Fruit fly (Drosophila melanogaster) whole organism, pupa: ENCODE measurements around the gene mthl9.

Experiments
- CG10348 ChIP-seq: fragments of 200-800 bp; sonication (Bioruptor generic); IDR thresholded peaks from 2 replicates; pipeline ENCODE4 v1.3.6; 2022; ENCODE audit warnings: missing biosample characterization, missing genetic modification characterization
- CG12605 ChIP-seq: fragments of 200-800 bp; sonication (Bioruptor generic); IDR thresholded peaks from 2 replicates; pipeline ENCODE4 v1.3.6; 2022; ENCODE audit warnings: missing biosample characterization, missing genetic modification characterization
- CG13204 ChIP-seq: fragments of 200-800 bp; sonication (Bioruptor generic); optimal IDR thresholded peaks from 2 replicates; lab custom pipeline; 2018; ENCODE audit warnings: missing biosample characterization, mild to moderate bottlenecking, missing genetic modification characterization, moderate library complexity
- CG14655 ChIP-seq: fragments of 200-800 bp; sonication (Bioruptor generic); optimal IDR thresholded peaks from 3 replicates; lab custom pipeline; 2017; ENCODE audit warnings: mild to moderate bottlenecking, missing biosample characterization, missing genetic modification reagents, missing genetic modification characterization
- CG15710 ChIP-seq: fragments of 200-800 bp; sonication (Bioruptor generic); optimal IDR thresholded peaks from 2 replicates; lab custom pipeline; 2018; ENCODE audit warnings: missing biosample characterization, mild to moderate bottlenecking, missing genetic modification characterization, moderate library complexity
- CG17806 ChIP-seq: fragments of 200-800 bp; sonication (Bioruptor generic); optimal IDR thresholded peaks from 2 replicates; lab custom pipeline; 2018; ENCODE audit warnings: missing biosample characterization, mild to moderate bottlenecking, missing genetic modification characterization, moderate library complexity
- CG32121 ChIP-seq: fragments of 200-800 bp; sonication (Bioruptor generic); IDR thresholded peaks from 2 replicates; pipeline ENCODE4 v1.3.6; 2022; ENCODE audit warnings: missing biosample characterization, missing genetic modification characterization
- CG34367 ChIP-seq: fragments of 200-800 bp; sonication (Bioruptor generic); optimal IDR thresholded peaks from 2 replicates; lab custom pipeline; 2018; ENCODE audit warnings: missing biosample characterization, mild to moderate bottlenecking, missing genetic modification characterization
- CG4496 ChIP-seq: fragments of 200-800 bp; sonication (Bioruptor generic); IDR thresholded peaks from 3 replicates; pipeline ENCODE4 v1.3.6; 2022; ENCODE audit warnings: missing biosample characterization, missing genetic modification characterization
- CG8159 ChIP-seq: fragments of 200-800 bp; sonication (Bioruptor generic); optimal IDR thresholded peaks from 3 replicates; lab custom pipeline; 2018; ENCODE audit warnings: missing biosample characterization, mild to moderate bottlenecking, missing genetic modification characterization, moderate library complexity
- CG8301 ChIP-seq: fragments of 200-800 bp; sonication (Bioruptor generic); optimal IDR thresholded peaks from 2 replicates; lab custom pipeline; 2018; ENCODE audit warnings: missing biosample characterization, mild to moderate bottlenecking, missing genetic modification characterization
- CG9948 ChIP-seq: fragments of 200-800 bp; sonication (Bioruptor generic); optimal IDR thresholded peaks from 2 replicates; lab custom pipeline; 2018; ENCODE audit warnings: missing biosample characterization, mild to moderate bottlenecking, missing genetic modification characterization, moderate library complexity
- D1 ChIP-seq: fragments of 200-800 bp; sonication (Bioruptor generic); optimal IDR thresholded peaks from 2 replicates; lab custom pipeline; 2018; ENCODE audit warnings: missing biosample characterization, mild to moderate bottlenecking, missing genetic modification characterization, moderate library complexity
- EcR ChIP-seq: fragments of 200-800 bp; sonication (Bioruptor generic); optimal IDR thresholded peaks from 3 replicates; lab custom pipeline; 2019; ENCODE audit warnings: missing biosample characterization, missing genetic modification characterization, mild to moderate bottlenecking, moderate library complexity, missing genetic modification reagents
- Ets98B ChIP-seq: fragments of 200-800 bp; sonication (Bioruptor generic); IDR thresholded peaks from 2 replicates; pipeline ENCODE4 v1.3.6; 2022; ENCODE audit warnings: missing biosample characterization, missing genetic modification characterization
- Pif1A ChIP-seq: fragments of 200-800 bp; sonication (Bioruptor generic); optimal IDR thresholded peaks from 3 replicates; lab custom pipeline; 2016; ENCODE audit warnings: missing biosample characterization, missing genetic modification characterization
- Pif1B ChIP-seq: fragments of 200-800 bp; sonication (Bioruptor generic); optimal IDR thresholded peaks from 3 replicates; lab custom pipeline; 2016; ENCODE audit warnings: missing biosample characterization, missing genetic modification characterization
- Snoo ChIP-seq: fragments of 200-800 bp; sonication (Bioruptor generic); optimal IDR thresholded peaks from 3 replicates; lab custom pipeline; 2017; ENCODE audit warnings: missing biosample characterization, mild to moderate bottlenecking, missing genetic modification characterization, inconsistent platforms
- fd96Ca ChIP-seq: fragments of 200-800 bp; sonication (Bioruptor generic); IDR thresholded peaks from 3 replicates; pipeline ENCODE4 v1.3.6; 2022; ENCODE audit warnings: missing biosample characterization, missing genetic modification characterization
- gl ChIP-seq: fragments of 200-800 bp; sonication (Bioruptor generic); optimal IDR thresholded peaks from 2 replicates; lab custom pipeline; 2018; ENCODE audit warnings: missing biosample characterization, mild to moderate bottlenecking, missing genetic modification characterization
- rn ChIP-seq: fragments of 200-800 bp; sonication (Bioruptor generic); IDR thresholded peaks from 2 replicates; pipeline ENCODE4 v1.3.6; 2022; ENCODE audit warnings: missing biosample characterization, missing genetic modification characterization

mthl9 gene

dm6 chr3L:377222-378071 is 45.3 kb upstream of the mthl9 start:
- peak; percentile 69 for TF ChIP-seq CG9948 (tag; lab: Kevin White, UChicago)
- no peak for TF ChIP-seq EcR (GFP tag; lab: Kevin White, UChicago)
- TF ChIP-seq Pif1A (GFP tag; lab: Kevin White, UChicago) = peak; percentile 66
- no peak for TF ChIP-seq rn (GFP tag; lab: Robert Waterston, UW)
- no peak for TF ChIP-seq CG13204 (GFP tag; lab: Kevin White, UChicago)
- TF ChIP-seq fd96Ca (GFP tag; lab: Robert Waterston, UW) = no peak
- peak; percentile 65; the same call in 2 of the 3 replicates for TF ChIP-seq CG4496 (GFP tag; lab: Robert Waterston, UW)
- peak; percentile 89 for TF ChIP-seq CG8159
- peak; percentile 48; the same call in 1 of the 2 replicates for TF ChIP-seq CG32121
- TF ChIP-seq CG12605 (GFP tag; lab: Robert Waterston, UW) = no peak
- no peak for TF ChIP-seq Ets98B (GFP tag; lab: Robert Waterston, UW)
- peak; percentile 50 for TF ChIP-seq CG34367 (tag; lab: Kevin White, UChicago)
- peak; percentile 59 for TF ChIP-seq CG8301
- peak; percentile 72 for TF ChIP-seq CG17806
- TF ChIP-seq Pif1B (GFP tag; lab: Kevin White, UChicago) = peak; percentile 48
- TF ChIP-seq CG10348 (GFP tag; lab: Robert Waterston, UW) = no peak
- TF ChIP-seq CG14655 = peak; percentile 68
- peak; percentile 77 for TF ChIP-seq CG15710 (tag; lab: Kevin White, UChicago)
- peak; percentile 69 for TF ChIP-seq Snoo (tag; lab: Kevin White, UChicago)
- TF ChIP-seq gl (tag; lab: Kevin White, UChicago) = no peak
- no peak for TF ChIP-seq D1 (tag; lab: Kevin White, UChicago)

- TF ChIP-seq Pif1B (GFP tag; lab: Kevin White, UChicago) (no peak), CG8159 (no peak), CG32121 (no peak), CG17806 (no peak), rn (GFP tag; lab: Robert Waterston, UW) (no peak), Pif1A (GFP tag; lab: Kevin White, UChicago) (no peak), fd96Ca (GFP tag; lab: Robert Waterston, UW) (no peak)
Measured at dm6 chr3L:375672-376071, 43.6 kb upstream of the mthl9 start.

dm6 chr3L:374582-374981 is 42.5 kb upstream of the mthl9 start:
- TF ChIP-seq Snoo (tag; lab: Kevin White, UChicago) = no peak
- TF ChIP-seq CG15710 (tag; lab: Kevin White, UChicago) = no peak
- no peak for TF ChIP-seq CG8301
- no peak for TF ChIP-seq CG13204 (GFP tag; lab: Kevin White, UChicago)
- TF ChIP-seq Pif1A (GFP tag; lab: Kevin White, UChicago) = no peak
- TF ChIP-seq gl (tag; lab: Kevin White, UChicago) = no peak
- no peak for TF ChIP-seq Ets98B (GFP tag; lab: Robert Waterston, UW)
- no peak for TF ChIP-seq CG17806
- TF ChIP-seq Pif1B (GFP tag; lab: Kevin White, UChicago) = no peak

dm6 chr3L:371228-371627 is 39.1 kb upstream of the mthl9 start:
- no peak for TF ChIP-seq CG4496 (GFP tag; lab: Robert Waterston, UW)
- no peak for TF ChIP-seq Pif1A (GFP tag; lab: Kevin White, UChicago)
- no peak for TF ChIP-seq CG34367 (tag; lab: Kevin White, UChicago)
- no peak for TF ChIP-seq CG17806
- no peak for TF ChIP-seq CG8301
- no peak for TF ChIP-seq fd96Ca (GFP tag; lab: Robert Waterston, UW)
- TF ChIP-seq D1 (tag; lab: Kevin White, UChicago) = no peak
- no peak for TF ChIP-seq gl (tag; lab: Kevin White, UChicago)

- no peak for TF ChIP-seq Ets98B (GFP tag; lab: Robert Waterston, UW)
- TF ChIP-seq CG14655 = no peak
- TF ChIP-seq CG34367 (tag; lab: Kevin White, UChicago) = no peak
- no peak for TF ChIP-seq D1 (tag; lab: Kevin White, UChicago)
- TF ChIP-seq rn (GFP tag; lab: Robert Waterston, UW) = no peak
- no peak for TF ChIP-seq Pif1A (GFP tag; lab: Kevin White, UChicago)
- no peak for TF ChIP-seq Snoo (tag; lab: Kevin White, UChicago)
- TF ChIP-seq CG4496 (GFP tag; lab: Robert Waterston, UW) = no peak
- no peak for TF ChIP-seq CG9948 (tag; lab: Kevin White, UChicago)
- TF ChIP-seq CG8159 = no peak
- TF ChIP-seq CG8301 = no peak
- TF ChIP-seq EcR (GFP tag; lab: Kevin White, UChicago) = no peak
Measured at dm6 chr3L:366337-366736, 34.2 kb upstream of the mthl9 start, which contains the start of gene CG13884. TSS of gene CG13884 (minus strand) at chr3L:366437.

- TF ChIP-seq CG17806 (no peak), EcR (GFP tag; lab: Kevin White, UChicago) (no peak), CG32121 (peak; percentile 27; the same call in 1 of the 2 replicates)
Measured at dm6 chr3L:361201-361600, 29.1 kb upstream of the mthl9 start, which contains the start of the genes Cdc5 and CG1233. TSS of gene Cdc5 (minus strand) at chr3L:361383. TSS of gene CG1233 (plus strand) at chr3L:361472.
